Worm (Caenorhabditis elegans) whole organism, L2 larva: ENCODE data around the gene C17G10.13.
A peak's percentile ranks its signal among the peaks of the same experiment; 100 is the strongest.

Experiments
- C34F6.9 ChIP-seq: fragments of 150-350 bp; optimal IDR thresholded peaks from 2 replicates; lab custom pipeline; 2014; ENCODE audit warnings: missing biosample characterization, missing genetic modification characterization
- F13H6.1 ChIP-seq: sonication (generic microtip); optimal IDR thresholded peaks from 2 replicates; lab custom pipeline; 2016; ENCODE audit warnings: missing genetic modification characterization, missing compliant biosample characterization
- R02D3.7 ChIP-seq: fragments of 150-350 bp; optimal IDR thresholded peaks from 2 replicates; lab custom pipeline; 2014; ENCODE audit warnings: missing biosample characterization, missing genetic modification characterization
- alr-1 ChIP-seq: fragments of 150-350 bp; optimal IDR thresholded peaks from 2 replicates; lab custom pipeline; 2014; ENCODE audit warnings: missing biosample characterization, missing genetic modification characterization
- blmp-1 ChIP-seq: sonication (generic microtip); optimal IDR thresholded peaks from 2 replicates; lab custom pipeline; 2017; ENCODE audit warnings: missing genetic modification characterization, mild to moderate bottlenecking, missing compliant biosample characterization, antibody characterized with exemption, moderate library complexity; ENCODE audit not compliant: insufficient read depth
- ceh-82 ChIP-seq: fragments of 150-350 bp; optimal IDR thresholded peaks from 2 replicates; lab custom pipeline; 2014; ENCODE audit warnings: missing biosample characterization, missing genetic modification characterization
- crh-2 ChIP-seq: sonication (generic microtip); optimal IDR thresholded peaks from 2 replicates; lab custom pipeline; 2017; ENCODE audit warnings: missing biosample characterization, missing genetic modification characterization
- dmd-4 ChIP-seq: sonication (generic microtip); optimal IDR thresholded peaks from 2 replicates; lab custom pipeline; 2017; ENCODE audit warnings: missing biosample characterization, missing genetic modification characterization
- egl-27 ChIP-seq: sonication (generic microtip); optimal IDR thresholded peaks from 3 replicates; lab custom pipeline; 2017; ENCODE audit warnings: missing biosample characterization, missing genetic modification reagents, missing genetic modification characterization
- elt-1 ChIP-seq: fragments of 150-350 bp; optimal IDR thresholded peaks from 2 replicates; lab custom pipeline; 2014; ENCODE audit warnings: missing biosample characterization, missing genetic modification characterization
- fos-1 ChIP-seq: fragments of 150-350 bp; optimal IDR thresholded peaks from 2 replicates; lab custom pipeline; 2014; ENCODE audit warnings: missing biosample characterization, missing genetic modification characterization
- gmeb-1 ChIP-seq: fragments of 150-350 bp; optimal IDR thresholded peaks from 2 replicates; lab custom pipeline; 2014; ENCODE audit warnings: missing biosample characterization, missing genetic modification characterization
- lin-13 ChIP-seq: fragments of 150-350 bp; optimal IDR thresholded peaks from 2 replicates; lab custom pipeline; 2014; ENCODE audit warnings: missing biosample characterization, missing genetic modification reagents, missing genetic modification characterization
- lin-39 ChIP-seq: fragments of 150-350 bp; optimal IDR thresholded peaks from 2 replicates; lab custom pipeline; 2014; ENCODE audit warnings: missing biosample characterization, missing genetic modification reagents, missing genetic modification characterization
- lsy-2 ChIP-seq, 2 experiments: fragments of 150-350 bp in 1 of 2; sonication (generic microtip) in 1 of 2; optimal IDR thresholded peaks; 2 replicates each; lab custom pipeline; 2014 to 2017; ENCODE audit warnings: missing biosample characterization in 2 of 2, missing genetic modification characterization in 2 of 2
- mab-5 ChIP-seq: fragments of 150-350 bp; optimal IDR thresholded peaks from 2 replicates; lab custom pipeline; 2014; ENCODE audit warnings: missing biosample characterization, missing genetic modification characterization
- mdl-1 ChIP-seq, 2 experiments: fragments of 150-350 bp in 1 of 2; sonication (generic microtip) in 1 of 2; optimal IDR thresholded peaks; 2 replicates each; lab custom pipeline; 2017; ENCODE audit warnings: missing biosample characterization in 2 of 2, missing genetic modification characterization in 2 of 2
- nhr-10 ChIP-seq: sonication (generic microtip); optimal IDR thresholded peaks from 2 replicates; lab custom pipeline; 2017; ENCODE audit warnings: missing biosample characterization, missing genetic modification characterization
- nhr-11 ChIP-seq: fragments of 150-350 bp; optimal IDR thresholded peaks from 2 replicates; lab custom pipeline; 2014; ENCODE audit warnings: missing biosample characterization, missing genetic modification characterization
- nhr-129 ChIP-seq: fragments of 150-350 bp; optimal IDR thresholded peaks from 2 replicates; lab custom pipeline; 2014; ENCODE audit warnings: missing biosample characterization, missing genetic modification characterization
- nhr-21 ChIP-seq: fragments of 150-350 bp; optimal IDR thresholded peaks from 2 replicates; lab custom pipeline; 2014; ENCODE audit warnings: missing biosample characterization, missing genetic modification characterization
- nhr-23 ChIP-seq: fragments of 150-350 bp; optimal IDR thresholded peaks from 2 replicates; lab custom pipeline; 2014; ENCODE audit warnings: missing biosample characterization, missing genetic modification reagents, missing genetic modification characterization
- nhr-237 ChIP-seq: fragments of 150-350 bp; optimal IDR thresholded peaks from 2 replicates; lab custom pipeline; 2014; ENCODE audit warnings: missing biosample characterization, missing genetic modification characterization
- nhr-6 ChIP-seq: fragments of 150-350 bp; optimal IDR thresholded peaks from 2 replicates; lab custom pipeline; 2014; ENCODE audit warnings: missing biosample characterization, missing genetic modification characterization
- peb-1 ChIP-seq: fragments of 150-350 bp; optimal IDR thresholded peaks from 2 replicates; lab custom pipeline; 2014; ENCODE audit warnings: missing biosample characterization, missing genetic modification characterization
- sem-4 ChIP-seq: fragments of 150-350 bp; optimal IDR thresholded peaks from 2 replicates; lab custom pipeline; 2014; ENCODE audit warnings: missing biosample characterization, missing genetic modification reagents, missing genetic modification characterization
- skn-1 ChIP-seq: sonication (generic microtip); optimal IDR thresholded peaks from 2 replicates; lab custom pipeline; 2017; ENCODE audit warnings: missing biosample characterization, missing genetic modification characterization
- sma-3 ChIP-seq: sonication (generic microtip); optimal IDR thresholded peaks from 2 replicates; lab custom pipeline; 2016; ENCODE audit warnings: missing genetic modification reagents, missing genetic modification characterization, missing compliant biosample characterization
- sma-9 ChIP-seq, 2 experiments: fragments of 150-350 bp in 1 of 2; sonication (generic microtip) in 1 of 2; optimal IDR thresholded peaks; 2 replicates each; lab custom pipeline; 2014 to 2016; ENCODE audit warnings: missing genetic modification characterization in 2 of 2, mild to moderate bottlenecking in 1 of 2, missing biosample characterization in 1 of 2, missing compliant biosample characterization in 1 of 2, missing genetic modification reagents in 1 of 2, moderate library complexity in 1 of 2
- snpc-4 ChIP-seq: fragments of 150-350 bp; optimal IDR thresholded peaks from 2 replicates; lab custom pipeline; 2014; ENCODE audit warnings: missing biosample characterization, missing genetic modification characterization
- unc-62 ChIP-seq: fragments of 150-350 bp; optimal IDR thresholded peaks from 2 replicates; lab custom pipeline; 2014; ENCODE audit warnings: missing biosample characterization, missing genetic modification reagents, missing genetic modification characterization
- zag-1 ChIP-seq: fragments of 150-350 bp; optimal IDR thresholded peaks from 2 replicates; lab custom pipeline; 2014; ENCODE audit warnings: missing biosample characterization, missing genetic modification characterization
- ztf-1 ChIP-seq: fragments of 200-800 bp; sonication (Bioruptor generic); conservative IDR thresholded peaks from 2 replicates; pipeline ENCODE4 v1.3.6; 2022; ENCODE audit warnings: missing genetic modification characterization, missing compliant biosample characterization
- ztf-11 ChIP-seq: sonication (generic microtip); optimal IDR thresholded peaks from 2 replicates; lab custom pipeline; 2017; ENCODE audit warnings: missing biosample characterization, missing genetic modification characterization

C17G10.13 gene

DNA sequence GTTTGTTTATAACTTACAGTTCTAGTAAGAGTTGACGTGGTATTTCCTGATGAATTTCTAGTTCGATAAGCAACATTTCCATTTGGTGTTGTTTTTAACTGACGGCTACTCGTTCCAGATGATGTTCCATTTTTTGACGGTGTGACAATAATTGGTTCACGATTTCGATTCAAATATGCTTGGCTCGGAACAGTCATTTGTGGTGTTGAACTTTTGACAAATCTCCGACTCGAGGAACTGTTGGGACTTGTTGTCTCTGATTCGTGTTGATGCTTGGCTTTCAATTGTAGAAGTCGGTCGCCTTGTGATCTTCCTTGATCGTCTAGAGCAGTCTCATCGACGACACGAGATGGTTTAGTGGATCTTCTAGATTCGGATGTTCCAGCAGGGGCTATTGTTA lies 2.0 kb upstream of the C17G10.13 start:
- TF ChIP-seq nhr-23 (tag; lab: Kevin White, UChicago), result no peak
- no peak for TF ChIP-seq ztf-1 (GFP tag; lab: Robert Waterston, UW)
- TF ChIP-seq R02D3.7 (tag; lab: Kevin White, UChicago), result no peak
- no peak for TF ChIP-seq gmeb-1
- no peak for TF ChIP-seq zag-1
- no peak for TF ChIP-seq egl-27 (tag; lab: Kevin White, UChicago)
- no peak for TF ChIP-seq nhr-10
- no peak for TF ChIP-seq lin-13 (GFP tag; lab: Kevin White, UChicago)
- no peak for TF ChIP-seq sem-4 (tag; lab: Kevin White, UChicago)
- no peak for TF ChIP-seq lsy-2 (tag; optimal IDR thresholded peaks at IDR 0.05; lab: Kevin White, UChicago)
- TF ChIP-seq alr-1, result no peak
- no peak for TF ChIP-seq peb-1
- TF ChIP-seq nhr-129 (tag; lab: Kevin White, UChicago), result no peak
- no peak for TF ChIP-seq dmd-4 (tag; lab: Kevin White, UChicago)
- no peak for TF ChIP-seq snpc-4
- no peak for TF ChIP-seq elt-1

DNA sequence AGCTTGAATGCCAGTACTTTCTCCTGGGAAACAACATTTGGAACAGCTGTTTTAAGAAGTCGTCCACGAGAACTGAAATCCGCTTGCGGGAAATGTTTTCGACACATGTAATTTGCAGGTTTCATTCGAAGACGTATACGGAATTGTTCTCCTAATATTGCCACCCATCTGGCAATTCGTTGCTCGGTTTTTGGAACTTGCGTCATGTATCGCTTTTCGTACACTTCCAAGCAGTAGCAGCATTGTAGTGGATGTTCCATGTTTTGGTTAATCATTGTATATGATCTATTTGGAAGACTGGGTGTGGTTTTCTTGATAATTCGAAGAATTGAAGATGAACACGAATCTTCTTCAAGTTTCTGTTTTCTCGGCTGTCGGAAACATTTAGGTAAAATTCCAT lies 1.8 kb downstream of the C17G10.13 start:
- TF ChIP-seq ceh-82, result no peak

DNA sequence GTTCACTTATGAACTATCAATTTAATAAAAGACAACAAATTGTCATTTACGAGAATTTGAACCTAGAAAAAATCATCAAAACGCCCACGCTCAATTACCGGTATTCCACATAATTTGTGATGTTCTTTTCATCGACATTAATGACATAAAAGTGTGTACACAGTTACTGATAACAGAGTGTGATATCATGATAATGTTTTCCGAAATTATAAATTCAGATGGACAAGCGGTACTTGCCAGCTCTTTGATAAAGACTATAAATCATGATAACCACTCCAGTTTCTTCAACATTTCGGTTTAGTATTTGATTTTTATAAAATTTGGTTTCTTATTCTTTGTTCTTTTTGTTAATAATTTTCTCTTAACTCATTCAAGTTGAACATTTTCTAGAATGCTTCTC lies 3.8 kb downstream of the C17G10.13 start, which contains the start of gene lys-8:
Gene lys-8 (plus strand): TSS at position 391 of the 400 bp plus-strand sequence.
- TF ChIP-seq sma-9 (GFP tag; optimal IDR thresholded peaks at IDR 0.05; lab: Kevin White, UChicago), result peak; percentile 78
- no peak for TF ChIP-seq sma-9 (tag; optimal IDR thresholded peaks at IDR 0.05; lab: Kevin White, UChicago)
- TF ChIP-seq gmeb-1, result peak; percentile 32
- TF ChIP-seq lin-13 (GFP tag; lab: Kevin White, UChicago), result no peak
- peak; percentile 52 for TF ChIP-seq F13H6.1 (tag; lab: Kevin White, UChicago)
- no peak for TF ChIP-seq mab-5 (tag; lab: Kevin White, UChicago)
- TF ChIP-seq mdl-1 (tag; optimal IDR thresholded peaks at IDR 0.05; lab: Kevin White, UChicago), result no peak
- peak; percentile 97 for TF ChIP-seq fos-1 (tag; lab: Kevin White, UChicago)
- TF ChIP-seq skn-1 (tag; lab: Kevin White, UChicago), result peak; percentile 58
- no peak for TF ChIP-seq blmp-1 (tag; lab: Kevin White, UChicago)
- TF ChIP-seq crh-2 (tag; lab: Kevin White, UChicago), result peak; percentile 67

DNA sequence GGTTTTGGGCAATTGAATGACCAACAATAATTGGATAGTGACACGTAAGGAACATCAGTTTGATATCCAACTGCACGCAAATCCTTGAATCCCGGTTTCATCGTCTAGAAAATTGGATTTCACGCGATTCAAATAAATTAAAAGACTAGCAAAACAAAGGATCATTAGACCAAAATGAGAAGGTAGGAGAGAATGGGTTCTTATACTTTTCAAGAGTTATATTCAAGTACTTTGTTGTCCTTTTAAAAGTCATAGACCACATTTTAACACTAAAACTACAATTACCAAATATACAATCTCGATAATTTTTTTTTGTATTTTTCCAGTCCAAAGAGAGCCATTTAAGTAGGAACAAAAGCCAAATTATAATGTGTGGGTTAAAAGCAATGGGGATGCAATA lies 7.3 kb downstream of the C17G10.13 start, which contains the start of gene T25E4.2:
Gene T25E4.2 (minus strand): TSS at position 101 of the 400 bp plus-strand sequence.
- TF ChIP-seq mdl-1 (tag; optimal IDR thresholded peaks at IDR 0.05; lab: Kevin White, UChicago) (no peak), nhr-6 (tag; lab: Kevin White, UChicago) (no peak), nhr-11 (tag; lab: Kevin White, UChicago) (no peak), mab-5 (tag; lab: Kevin White, UChicago) (no peak), alr-1 (no peak)

DNA sequence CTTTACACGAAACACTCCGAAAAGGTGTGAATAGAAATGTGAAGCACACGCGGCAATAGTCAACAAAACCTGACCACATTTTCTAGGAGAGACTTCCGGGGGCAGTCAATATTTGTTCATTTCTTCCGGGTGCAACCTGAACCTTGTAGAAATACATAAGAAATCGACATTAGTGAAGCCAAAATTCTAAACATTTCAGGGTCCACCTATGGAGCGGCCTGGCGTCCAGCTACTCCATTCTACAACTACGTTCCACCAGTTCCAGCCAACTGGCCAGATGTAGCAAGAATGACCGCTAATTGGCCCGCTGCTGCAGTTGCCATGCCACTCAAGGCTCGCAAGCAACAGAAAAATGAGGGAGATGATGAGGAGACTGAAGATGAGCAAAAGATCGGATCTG lies 10.4 kb downstream of the C17G10.13 start:
- TF ChIP-seq gmeb-1 (no peak), unc-62 (GFP tag; lab: Kevin White, UChicago) (no peak), ztf-11 (tag; lab: Kevin White, UChicago) (no peak), snpc-4 (no peak), lsy-2 (tag; optimal IDR thresholded peaks at IDR 0.05; lab: Kevin White, UChicago) (no peak), C34F6.9 (tag; lab: Kevin White, UChicago) (no peak), nhr-129 (tag; lab: Kevin White, UChicago) (no peak), lin-39 (tag; lab: Kevin White, UChicago) (no peak), nhr-21 (tag; lab: Kevin White, UChicago) (no peak), fos-1 (tag; lab: Kevin White, UChicago) (no peak), nhr-237 (no peak), sma-3 (GFP tag; lab: Kevin White, UChicago) (no peak), R02D3.7 (tag; lab: Kevin White, UChicago) (no peak), mdl-1 (tag; optimal IDR thresholded peaks at IDR 0.05; lab: Kevin White, UChicago) (no peak), elt-1 (no peak)
- TF ChIP-seq, all 48 proteins: peak for 0
